Worm (Caenorhabditis elegans) whole organism, mixed stage, embryonic: ENCODE results near the gene F09C6.3.

Experiments
- blmp-1 ChIP-seq: fragments of 150-350 bp; optimal IDR thresholded peaks from 2 replicates; lab custom pipeline; 2014; ENCODE audit warnings: missing biosample characterization, missing genetic modification characterization
- ceh-39 ChIP-seq: fragments of 150-350 bp; optimal IDR thresholded peaks from 2 replicates; lab custom pipeline; 2014; ENCODE audit warnings: missing biosample characterization, missing genetic modification characterization
- ceh-43 ChIP-seq: fragments of 200-800 bp; sonication (Bioruptor generic); optimal IDR thresholded peaks from 2 replicates; lab custom pipeline; 2018; ENCODE audit warnings: mild to moderate bottlenecking, missing genetic modification characterization, moderate library complexity, missing compliant biosample characterization
- ceh-83 ChIP-seq: fragments of 200-800 bp; sonication (Bioruptor generic); optimal IDR thresholded peaks from 2 replicates; lab custom pipeline; 2018; ENCODE audit warnings: mild to moderate bottlenecking, missing genetic modification characterization, missing compliant biosample characterization
- ces-1 ChIP-seq: fragments of 150-350 bp; optimal IDR thresholded peaks from 2 replicates; lab custom pipeline; 2014; ENCODE audit warnings: missing biosample characterization, missing genetic modification reagents, missing genetic modification characterization
- cnd-1 ChIP-seq: fragments of 200-800 bp; sonication (Bioruptor generic); optimal IDR thresholded peaks from 2 replicates; lab custom pipeline; 2018; ENCODE audit warnings: mild to moderate bottlenecking, missing genetic modification characterization, missing compliant biosample characterization
- drap-1 ChIP-seq: fragments of 200-800 bp; sonication (Bioruptor generic); optimal IDR thresholded peaks from 3 replicates; lab custom pipeline; 2018; ENCODE audit warnings: mild to moderate bottlenecking, missing genetic modification characterization, missing compliant biosample characterization
- elt-1 ChIP-seq: sonication (generic microtip); optimal IDR thresholded peaks from 2 replicates; lab custom pipeline; 2017; ENCODE audit warnings: missing genetic modification characterization, mild to moderate bottlenecking, missing compliant biosample characterization, antibody characterized with exemption, moderate library complexity, borderline replicate concordance; ENCODE audit not compliant: insufficient read depth
- elt-3 ChIP-seq: fragments of 150-350 bp; optimal IDR thresholded peaks from 2 replicates; lab custom pipeline; 2014; ENCODE audit warnings: missing biosample characterization, missing genetic modification characterization
- flh-1 ChIP-seq: fragments of 200-800 bp; sonication (Bioruptor generic); optimal IDR thresholded peaks from 2 replicates; lab custom pipeline; 2018; ENCODE audit warnings: mild to moderate bottlenecking, missing genetic modification characterization, moderate library complexity, missing compliant biosample characterization
- ham-2 ChIP-seq: fragments of 200-800 bp; sonication (Bioruptor generic); optimal IDR thresholded peaks from 2 replicates; lab custom pipeline; 2018; ENCODE audit warnings: mild to moderate bottlenecking, missing genetic modification characterization, missing compliant biosample characterization
- hlh-1 ChIP-seq: fragments of 150-350 bp; optimal IDR thresholded peaks from 2 replicates; lab custom pipeline; 2014; ENCODE audit warnings: missing biosample characterization, missing genetic modification reagents, missing genetic modification characterization
- lin-32 ChIP-seq: fragments of 200-800 bp; sonication (Bioruptor generic); optimal IDR thresholded peaks from 2 replicates; lab custom pipeline; 2018; ENCODE audit warnings: mild to moderate bottlenecking, missing genetic modification characterization, missing compliant biosample characterization
- lsy-2 ChIP-seq: fragments of 150-350 bp; optimal IDR thresholded peaks from 2 replicates; lab custom pipeline; 2014; ENCODE audit warnings: missing biosample characterization, missing genetic modification characterization
- mab-5 ChIP-seq: fragments of 150-350 bp; optimal IDR thresholded peaks from 2 replicates; lab custom pipeline; 2014; ENCODE audit warnings: missing biosample characterization, missing genetic modification characterization
- mep-1 ChIP-seq: fragments of 150-350 bp; optimal IDR thresholded peaks from 2 replicates; lab custom pipeline; 2017; ENCODE audit warnings: missing biosample characterization, missing genetic modification reagents, missing genetic modification characterization, inconsistent platforms
- mls-2 ChIP-seq: sonication (generic microtip); optimal IDR thresholded peaks from 2 replicates; lab custom pipeline; 2016; ENCODE audit warnings: mild to moderate bottlenecking, missing genetic modification characterization, moderate library complexity, missing compliant biosample characterization
- nhr-12 ChIP-seq: fragments of 150-350 bp; optimal IDR thresholded peaks from 2 replicates; lab custom pipeline; 2014; ENCODE audit warnings: missing biosample characterization, missing genetic modification characterization
- nhr-2 ChIP-seq: fragments of 150-350 bp; optimal IDR thresholded peaks from 2 replicates; lab custom pipeline; 2014; ENCODE audit warnings: missing biosample characterization, missing genetic modification characterization
- nhr-237 ChIP-seq: fragments of 150-350 bp; optimal IDR thresholded peaks from 2 replicates; lab custom pipeline; 2014; ENCODE audit warnings: missing biosample characterization, missing genetic modification characterization
- nhr-28 ChIP-seq: fragments of 150-350 bp; optimal IDR thresholded peaks from 2 replicates; lab custom pipeline; 2014; ENCODE audit warnings: missing biosample characterization, missing genetic modification characterization
- nhr-76 ChIP-seq: sonication (generic microtip); optimal IDR thresholded peaks from 2 replicates; lab custom pipeline; 2017; ENCODE audit warnings: missing biosample characterization, missing genetic modification characterization
- pha-4 ChIP-seq: fragments of 150-350 bp; optimal IDR thresholded peaks from 2 replicates; lab custom pipeline; 2018; ENCODE audit warnings: missing biosample characterization, missing genetic modification reagents, missing genetic modification characterization
- sem-2 ChIP-seq: fragments of 200-800 bp; sonication (Bioruptor generic); optimal IDR thresholded peaks from 2 replicates; lab custom pipeline; 2018; ENCODE audit warnings: mild to moderate bottlenecking, missing genetic modification characterization, missing compliant biosample characterization
- snpc-4 ChIP-seq: fragments of 150-350 bp; optimal IDR thresholded peaks from 2 replicates; lab custom pipeline; 2014; ENCODE audit warnings: missing biosample characterization, missing genetic modification characterization
- sptf-1 ChIP-seq: sonication (generic microtip); optimal IDR thresholded peaks from 2 replicates; lab custom pipeline; 2017; ENCODE audit warnings: mild to moderate bottlenecking, missing genetic modification characterization, moderate library complexity, missing compliant biosample characterization
- tbx-8 ChIP-seq: fragments of 200-800 bp; sonication (Bioruptor generic); optimal IDR thresholded peaks from 2 replicates; lab custom pipeline; 2018; ENCODE audit warnings: mild to moderate bottlenecking, missing genetic modification characterization, moderate library complexity, missing compliant biosample characterization
- unc-120 ChIP-seq: sonication (generic microtip); optimal IDR thresholded peaks from 2 replicates; lab custom pipeline; 2017; ENCODE audit warnings: missing genetic modification characterization, missing compliant biosample characterization; ENCODE audit not compliant: poor library complexity, severe bottlenecking
- unc-39 ChIP-seq: fragments of 150-350 bp; optimal IDR thresholded peaks from 2 replicates; lab custom pipeline; 2014; ENCODE audit warnings: missing biosample characterization, missing genetic modification characterization
- unc-62 ChIP-seq: fragments of 150-350 bp; optimal IDR thresholded peaks from 2 replicates; lab custom pipeline; 2014; ENCODE audit warnings: missing biosample characterization, missing genetic modification reagents, missing genetic modification characterization
- zip-8 ChIP-seq: fragments of 150-350 bp; optimal IDR thresholded peaks from 2 replicates; lab custom pipeline; 2014; ENCODE audit warnings: missing biosample characterization, missing genetic modification characterization
- ztf-11 ChIP-seq: fragments of 150-350 bp; optimal IDR thresholded peaks from 2 replicates; lab custom pipeline; 2014; ENCODE audit warnings: missing biosample characterization, missing genetic modification characterization

The F09C6.3 gene

DNA sequence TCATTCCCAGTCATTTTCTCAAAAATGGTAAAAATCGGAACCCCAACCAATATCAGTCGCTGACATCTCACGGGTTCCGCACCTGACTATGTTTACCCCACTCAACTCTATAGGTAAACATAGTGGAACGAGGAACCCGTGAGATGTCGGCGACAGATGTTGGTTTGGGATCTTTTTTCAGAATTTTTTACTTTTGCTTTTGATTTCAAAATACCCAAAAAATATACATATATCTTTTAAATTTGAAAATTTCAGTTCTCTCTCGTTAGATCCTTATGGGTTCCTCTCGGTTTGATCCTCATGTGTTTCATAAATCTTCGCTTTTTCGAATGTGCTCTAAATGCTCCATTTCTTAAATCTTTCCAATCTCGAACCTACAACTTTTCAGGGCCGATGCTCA lies 6.3 kb downstream of the F09C6.3 start, which contains the start of gene srw-23:
Gene srw-23, plus strand, starts transcription at position 301 of the 400 bp plus-strand sequence.
- TF ChIP-seq mab-5 (tag; lab: Kevin White, UChicago), result no peak
- TF ChIP-seq nhr-237 (tag; lab: Kevin White, UChicago), result no peak
- TF ChIP-seq elt-1 (tag; lab: Kevin White, UChicago), result no peak
- TF ChIP-seq sem-2 (GFP tag; lab: Kevin White, UChicago), result no peak
- TF ChIP-seq unc-62, result no peak
- no peak for TF ChIP-seq sptf-1

ce11 chrV:16871387-16871786 lies 8.6 kb downstream of the F09C6.3 start, which contains the start of gene thn-4:
thn-4 (minus strand) TSS chrV:16871487.
- TF ChIP-seq ces-1 (GFP tag; lab: Kevin White, UChicago) (no peak), pha-4 (tag; lab: Kevin White, UChicago) (no peak), sem-2 (GFP tag; lab: Kevin White, UChicago) (no peak), sptf-1 (no peak), unc-120 (no peak), nhr-2 (tag; lab: Kevin White, UChicago) (no peak), zip-8 (tag; lab: Kevin White, UChicago) (no peak), unc-39 (tag; lab: Kevin White, UChicago) (no peak), ham-2 (GFP tag; lab: Kevin White, UChicago) (no peak), flh-1 (GFP tag; lab: Kevin White, UChicago) (no peak), hlh-1 (tag; lab: Kevin White, UChicago) (no peak), elt-1 (tag; lab: Kevin White, UChicago) (no peak), blmp-1 (tag; lab: Kevin White, UChicago) (no peak), tbx-8 (GFP tag; lab: Kevin White, UChicago) (no peak), ztf-11 (no peak), ceh-83 (GFP tag; lab: Kevin White, UChicago) (no peak), snpc-4 (no peak)

- TF ChIP-seq flh-1 (GFP tag; lab: Kevin White, UChicago) (no peak), hlh-1 (tag; lab: Kevin White, UChicago) (no peak), ceh-43 (no peak), blmp-1 (tag; lab: Kevin White, UChicago) (no peak)
Observed at ce11 chrV:16869740-16870139, 10.2 kb downstream of the F09C6.3 start, which contains the start of gene clec-33. clec-33 (minus strand) TSS chrV:16869840.

- TF ChIP-seq pha-4 (tag; lab: Kevin White, UChicago) (no peak), ceh-83 (GFP tag; lab: Kevin White, UChicago) (no peak), nhr-12 (no peak), drap-1 (GFP tag; lab: Kevin White, UChicago) (no peak), nhr-28 (tag; lab: Kevin White, UChicago) (no peak), nhr-76 (tag; lab: Kevin White, UChicago) (no peak), lin-32 (GFP tag; lab: Kevin White, UChicago) (no peak), lsy-2 (tag; lab: Kevin White, UChicago) (no peak), ceh-43 (no peak), mls-2 (tag; lab: Kevin White, UChicago) (no peak), hlh-1 (tag; lab: Kevin White, UChicago) (no peak), sptf-1 (no peak), ceh-39 (tag; lab: Kevin White, UChicago) (no peak), blmp-1 (tag; lab: Kevin White, UChicago) (no peak), snpc-4 (no peak), mep-1 (tag; lab: Kevin White, UChicago) (no peak), flh-1 (GFP tag; lab: Kevin White, UChicago) (no peak), elt-3 (tag; lab: Kevin White, UChicago) (no peak)
- TF ChIP-seq, all 35 proteins: peak for 0
Observed at ce11 chrV:16865404-16865803, 14.6 kb downstream of the F09C6.3 start, which contains the start of gene clec-28. clec-28 (plus strand) TSS chrV:16865704.

DNA sequence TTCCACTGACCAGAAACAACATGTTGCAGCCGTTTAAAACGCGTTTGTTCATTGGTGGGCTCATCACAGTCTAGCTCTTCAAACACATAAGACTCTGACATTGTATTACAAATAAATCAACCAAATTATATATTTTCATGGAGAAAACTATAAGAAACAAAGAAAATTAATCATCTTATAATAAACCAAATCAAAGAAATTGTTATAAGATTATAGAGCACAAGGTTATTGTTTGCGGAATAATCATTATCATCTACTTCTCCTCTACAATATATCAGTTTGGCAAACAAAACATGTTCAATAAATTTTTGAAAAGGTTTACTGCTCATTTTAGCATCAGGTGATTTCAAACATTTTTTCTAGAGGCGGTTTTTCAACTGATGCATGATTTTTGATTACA lies 18.2 kb downstream of the F09C6.3 start, which contains the start of the genes clec-32 and clec-24:
Gene clec-32, minus strand, starts transcription at position 101 of the 400 bp plus-strand sequence.
Gene clec-24, plus strand, starts transcription at position 294 of the 400 bp plus-strand sequence.
- TF ChIP-seq ceh-83 (GFP tag; lab: Kevin White, UChicago) (no peak), nhr-2 (tag; lab: Kevin White, UChicago) (no peak), ces-1 (GFP tag; lab: Kevin White, UChicago) (no peak), ztf-11 (no peak), cnd-1 (tag; lab: Kevin White, UChicago) (no peak), flh-1 (GFP tag; lab: Kevin White, UChicago) (no peak), nhr-28 (tag; lab: Kevin White, UChicago) (no peak), blmp-1 (tag; lab: Kevin White, UChicago) (no peak), ceh-39 (tag; lab: Kevin White, UChicago) (no peak), nhr-12 (no peak)
